Fruit fly (Drosophila melanogaster) whole organism: ENCODE measurements around the gene CG4822.

Experiments
- CG8478 ChIP-seq: fragments of >200 bp; optimal IDR thresholded peaks from 2 replicates; lab custom pipeline; 2018; ENCODE audit warnings: inconsistent platforms
- Dll ChIP-seq: fragments of >200 bp; optimal IDR thresholded peaks from 2 replicates; lab custom pipeline; 2017
- EcR ChIP-seq, 2 experiments: fragments of >200 bp; optimal IDR thresholded peaks; 2 replicates each; lab custom pipeline; 2017; ENCODE audit warnings: missing biosample characterization in 2 of 2, missing genetic modification characterization in 2 of 2, missing genetic modification reagents in 2 of 2
- pan ChIP-seq: fragments of >200 bp; optimal IDR thresholded peaks from 2 replicates; lab custom pipeline; 2017
- psq ChIP-seq: fragments of >200 bp; optimal IDR thresholded peaks from 2 replicates; lab custom pipeline; 2017
- usp ChIP-seq: fragments of >200 bp; optimal IDR thresholded peaks from 2 replicates; lab custom pipeline; 2017; ENCODE audit warnings: missing biosample characterization, missing genetic modification characterization, mixed read lengths

DNA sequence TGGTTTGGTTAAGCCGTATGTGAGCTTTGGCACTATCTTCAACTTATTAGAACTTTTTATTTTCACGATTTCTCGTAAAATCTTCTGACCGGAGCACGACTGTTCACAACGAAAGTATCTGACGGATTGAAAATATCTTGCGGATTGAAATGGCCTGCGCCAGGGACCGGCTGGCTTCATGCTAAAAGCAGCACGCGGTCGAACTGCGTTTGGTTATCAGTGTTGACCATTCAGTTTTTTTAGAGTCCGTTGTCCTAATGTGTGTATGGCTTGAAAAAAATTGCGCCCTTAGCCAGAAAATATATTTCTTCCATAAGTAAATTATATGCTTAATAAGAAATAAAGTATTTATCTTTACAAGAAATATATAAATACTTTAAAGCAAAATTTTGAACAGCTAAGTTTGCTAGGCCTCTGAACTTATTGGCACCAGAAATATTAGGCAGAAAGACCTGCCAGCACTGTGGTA is 34.3 kb downstream of the CG4822 start, which contains the start of gene net:
- TF ChIP-seq psq: no peak
- TF ChIP-seq EcR (GFP tag; optimal IDR thresholded peaks at IDR 0.05; lab: Kevin White, UChicago): no peak
- TF ChIP-seq Dll: no peak
- TF ChIP-seq usp: no peak
- no peak for TF ChIP-seq pan (lab: Kevin White, UChicago)
- no peak for TF ChIP-seq CG8478 (lab: Kevin White, UChicago)
